Worm (Caenorhabditis elegans) whole organism, young adult: ENCODE data around the gene hsp-90.

ENCODE experiments used
- B0035.1 ChIP-seq: sonication (generic microtip); optimal IDR thresholded peaks from 2 replicates; lab custom pipeline; 2016; ENCODE audit warnings: missing genetic modification characterization, mild to moderate bottlenecking, missing compliant biosample characterization, missing genotype, missing genetic modification reagents
- F33H1.4 ChIP-seq: fragments of 200-800 bp; sonication (Bioruptor generic); IDR thresholded peaks from 2 replicates; pipeline ENCODE4 v1.3.6; 2022; ENCODE audit warnings: missing genetic modification reagents, missing genetic modification characterization, missing compliant biosample characterization
- unc-130 ChIP-seq: sonication (generic microtip); optimal IDR thresholded peaks from 2 replicates; lab custom pipeline; 2016; ENCODE audit warnings: missing genetic modification reagents, missing genetic modification characterization, missing compliant biosample characterization
- ztf-18 ChIP-seq: sonication (generic microtip); optimal IDR thresholded peaks from 2 replicates; lab custom pipeline; 2016; ENCODE audit warnings: missing genotype, mild to moderate bottlenecking, missing genetic modification characterization, missing compliant biosample characterization

- TF ChIP-seq B0035.1 (tag; lab: Kevin White, UChicago) (no peak), ztf-18 (tag; lab: Kevin White, UChicago) (peak; percentile 48), F33H1.4 (GFP tag; lab: Robert Waterston, UW) (no peak), unc-130 (no peak)
Observed at ce11 chrV:14696604-14697307, 12.0 kb downstream of the hsp-90 start, which contains the start of gene unc-112.
